Fruit fly (Drosophila melanogaster) whole organism, wandering third instar larva: Measurements from ENCODE around the gene wisp.

Experiments
- Abd-B ChIP-seq: fragments of >200 bp; optimal IDR thresholded peaks from 2 replicates; lab custom pipeline; 2017; ENCODE audit warnings: missing biosample characterization, missing genetic modification characterization
- CG32264 ChIP-seq: fragments of 200-800 bp; sonication (Bioruptor generic); optimal IDR thresholded peaks from 2 replicates; lab custom pipeline; 2016; ENCODE audit warnings: missing biosample characterization, missing genetic modification characterization
- CG9705 ChIP-seq: fragments of 200-800 bp; sonication (Bioruptor generic); optimal IDR thresholded peaks from 2 replicates; lab custom pipeline; 2018; ENCODE audit warnings: missing biosample characterization, mild to moderate bottlenecking, missing genetic modification characterization
- CrebA ChIP-seq: fragments of 200-800 bp; sonication (Bioruptor generic); optimal IDR thresholded peaks from 2 replicates; lab custom pipeline; 2016; ENCODE audit warnings: missing biosample characterization, mild to moderate bottlenecking, missing genetic modification characterization, borderline replicate concordance
- Dfd ChIP-seq: fragments of >200 bp; optimal IDR thresholded peaks from 2 replicates; lab custom pipeline; 2017; ENCODE audit warnings: missing biosample characterization, missing genetic modification characterization
- Dif ChIP-seq: fragments of 200-275, 200-300 bp; sonication (Bioruptor generic); optimal IDR thresholded peaks from 2 replicates; lab custom pipeline; 2018; ENCODE audit warnings: missing biosample characterization, missing genetic modification characterization; ENCODE audit not compliant: partially characterized antibody
- GATAd ChIP-seq: sonication (Bioruptor generic); optimal IDR thresholded peaks from 2 replicates; lab custom pipeline; 2016; ENCODE audit warnings: missing biosample characterization, missing genetic modification characterization
- HLH106 ChIP-seq: fragments of 200-800 bp; optimal IDR thresholded peaks from 3 replicates; lab custom pipeline; 2019; ENCODE audit warnings: missing biosample characterization, mild to moderate bottlenecking, missing genetic modification characterization, moderate library complexity
- Hnf4 ChIP-seq: fragments of 200-800 bp; sonication (Bioruptor generic); optimal IDR thresholded peaks from 2 replicates; lab custom pipeline; 2016; ENCODE audit warnings: missing biosample characterization, mild to moderate bottlenecking, missing genetic modification characterization
- Hr78 ChIP-seq: fragments of >200 bp; optimal IDR thresholded peaks from 2 replicates; lab custom pipeline; 2017; ENCODE audit warnings: missing biosample characterization, missing genetic modification characterization
- Hr83 ChIP-seq: fragments of 200-300 bp; sonication (Bioruptor generic); optimal IDR thresholded peaks from 2 replicates; lab custom pipeline; 2016; ENCODE audit warnings: missing biosample characterization, mild to moderate bottlenecking, missing genetic modification characterization, moderate library complexity; ENCODE audit not compliant: poor library complexity, severe bottlenecking
- Jra ChIP-seq: sonication (Bioruptor generic); optimal IDR thresholded peaks from 2 replicates; lab custom pipeline; 2016; ENCODE audit warnings: missing biosample characterization, missing genetic modification characterization
- Mio ChIP-seq: sonication (Bioruptor generic); optimal IDR thresholded peaks from 2 replicates; lab custom pipeline; 2016; ENCODE audit warnings: missing biosample characterization, missing genetic modification characterization
- Myc ChIP-seq: fragments of >200 bp; optimal IDR thresholded peaks from 2 replicates; lab custom pipeline; 2017
- N ChIP-seq: fragments of >200 bp; optimal IDR thresholded peaks from 2 replicates; lab custom pipeline; 2018; ENCODE audit warnings: missing biosample characterization, missing external identifiers, missing genetic modification characterization
- OdsH ChIP-seq: fragments of 200-800 bp; sonication (Bioruptor generic); optimal IDR thresholded peaks from 2 replicates; lab custom pipeline; 2016; ENCODE audit warnings: missing biosample characterization, mild to moderate bottlenecking, missing genetic modification characterization
- Rel ChIP-seq, 2 experiments: fragments of 200-800 bp; sonication (Bioruptor generic) in 1 of 2; optimal IDR thresholded peaks; 2 replicates in 1 of 2; 3 replicates in 1 of 2; lab custom pipeline; 2016 to 2019; ENCODE audit warnings: mild to moderate bottlenecking in 2 of 2, missing biosample characterization in 2 of 2, missing genetic modification characterization in 2 of 2, moderate library complexity in 1 of 2
- Sp1 ChIP-seq: fragments of 200-800 bp; sonication (Bioruptor generic); optimal IDR thresholded peaks from 3 replicates; lab custom pipeline; 2019; ENCODE audit warnings: missing biosample characterization, mild to moderate bottlenecking, missing genetic modification characterization, moderate library complexity
- Vsx2 ChIP-seq: fragments of 200-300, 225-300 bp; sonication (Bioruptor generic); optimal IDR thresholded peaks from 2 replicates; lab custom pipeline; 2018; ENCODE audit warnings: missing biosample characterization, missing genetic modification characterization; ENCODE audit not compliant: partially characterized antibody
- br ChIP-seq: fragments of 200-800 bp; sonication (Bioruptor generic); optimal IDR thresholded peaks from 2 replicates; lab custom pipeline; 2016; ENCODE audit warnings: missing biosample characterization, missing genetic modification characterization
- brk ChIP-seq: fragments of 200-800 bp; sonication (Bioruptor generic); optimal IDR thresholded peaks from 2 replicates; lab custom pipeline; 2016; ENCODE audit warnings: missing biosample characterization, mild to moderate bottlenecking, missing genetic modification characterization
- dmrt93B ChIP-seq: fragments of 200-800 bp; sonication (Bioruptor generic); optimal IDR thresholded peaks from 2 replicates; lab custom pipeline; 2018; ENCODE audit warnings: missing biosample characterization, mild to moderate bottlenecking, missing genetic modification characterization
- dsf ChIP-seq: sonication (Bioruptor generic); optimal IDR thresholded peaks from 2 replicates; lab custom pipeline; 2016; ENCODE audit warnings: missing biosample characterization, missing genetic modification characterization, borderline replicate concordance
- ey ChIP-seq: fragments of 200-800 bp; sonication (Bioruptor generic); optimal IDR thresholded peaks from 2 replicates; lab custom pipeline; 2016; ENCODE audit warnings: missing biosample characterization, missing genetic modification characterization
- foxo ChIP-seq, 2 experiments: fragments of 200-800 bp; sonication (Bioruptor generic); optimal IDR thresholded peaks; 2 replicates in 1 of 2; 3 replicates in 1 of 2; lab custom pipeline; 2016 to 2017; ENCODE audit warnings: missing biosample characterization in 2 of 2, missing genetic modification characterization in 2 of 2
- fru ChIP-seq: fragments of 200-800 bp; sonication (Bioruptor generic); optimal IDR thresholded peaks from 3 replicates; lab custom pipeline; 2016; ENCODE audit warnings: missing biosample characterization, mild to moderate bottlenecking, missing genetic modification characterization
- h ChIP-seq: fragments of 200-800 bp; sonication (Bioruptor generic); optimal IDR thresholded peaks from 3 replicates; lab custom pipeline; 2016; ENCODE audit warnings: missing biosample characterization, mild to moderate bottlenecking, missing genetic modification characterization
- jim ChIP-seq: fragments of 175-275, 200-325 bp; sonication (Bioruptor generic); optimal IDR thresholded peaks from 2 replicates; lab custom pipeline; 2016; ENCODE audit warnings: missing biosample characterization, mild to moderate bottlenecking, missing genetic modification characterization
- lola ChIP-seq: fragments of >200 bp; optimal IDR thresholded peaks from 2 replicates; lab custom pipeline; 2017; ENCODE audit warnings: missing biosample characterization, missing genetic modification characterization
- pan ChIP-seq: fragments of >200 bp; optimal IDR thresholded peaks from 2 replicates; lab custom pipeline; 2017
- psq ChIP-seq: fragments of 200-800 bp; sonication (Bioruptor generic); optimal IDR thresholded peaks from 3 replicates; lab custom pipeline; 2017; ENCODE audit warnings: missing biosample characterization, mild to moderate bottlenecking, missing genetic modification characterization, moderate library complexity
- rgr ChIP-seq: fragments of 200-800 bp; sonication (Bioruptor generic); optimal IDR thresholded peaks from 3 replicates; lab custom pipeline; 2016; ENCODE audit warnings: missing biosample characterization, mild to moderate bottlenecking, missing genetic modification characterization
- sage ChIP-seq: fragments of 200-800 bp; sonication (Bioruptor generic); optimal IDR thresholded peaks from 2 replicates; lab custom pipeline; 2016; ENCODE audit warnings: missing biosample characterization, mild to moderate bottlenecking, missing genetic modification characterization
- sv ChIP-seq: fragments of 200-800 bp; sonication (Bioruptor generic); optimal IDR thresholded peaks from 3 replicates; lab custom pipeline; 2016; ENCODE audit warnings: missing biosample characterization, missing genetic modification characterization
- tai ChIP-seq: sonication (Bioruptor generic); optimal IDR thresholded peaks from 2 replicates; lab custom pipeline; 2016; ENCODE audit warnings: missing biosample characterization, missing genetic modification characterization
- woc ChIP-seq: sonication (Bioruptor generic); optimal IDR thresholded peaks from 2 replicates; lab custom pipeline; 2016; ENCODE audit warnings: missing biosample characterization, mild to moderate bottlenecking, missing genetic modification characterization

The wisp gene

DNA sequence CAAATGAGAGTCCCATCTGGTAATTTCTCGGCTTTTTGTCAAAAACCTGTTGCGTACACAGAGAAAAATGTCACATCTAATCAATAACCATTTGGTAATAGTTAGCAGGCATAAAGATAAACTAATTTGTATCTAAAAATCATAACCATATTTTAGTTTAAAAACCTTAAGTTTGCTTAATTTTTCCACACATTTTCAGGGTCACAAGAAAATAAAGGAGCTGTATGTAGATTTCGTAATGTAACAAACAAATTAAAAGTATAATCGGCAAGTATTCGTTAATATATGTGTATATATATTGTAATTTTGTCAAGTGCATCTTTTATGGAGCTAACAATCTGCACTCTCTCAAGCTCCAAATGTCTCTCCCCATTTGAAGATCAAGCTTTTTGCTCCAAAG is 27.2 kb downstream of the wisp start:
- TF ChIP-seq rgr (GFP tag; lab: Kevin White, UChicago) = peak; percentile 81
- TF ChIP-seq N = no peak
- TF ChIP-seq Abd-B (GFP tag; lab: Kevin White, UChicago) = no peak
- peak; percentile 85 for TF ChIP-seq h (GFP tag; lab: Kevin White, UChicago)
- no peak for TF ChIP-seq Hr78 (GFP tag; lab: Kevin White, UChicago)
- no peak for TF ChIP-seq jim
- TF ChIP-seq psq = peak; percentile 72
- TF ChIP-seq fru (GFP tag; lab: Kevin White, UChicago) = peak; percentile 85
- TF ChIP-seq lola (GFP tag; lab: Kevin White, UChicago) = no peak
- TF ChIP-seq HLH106 (tag; lab: Kevin White, UChicago) = peak; percentile 92
- TF ChIP-seq CrebA (GFP tag; lab: Kevin White, UChicago) = peak; percentile 42
- TF ChIP-seq br (GFP tag; lab: Kevin White, UChicago) = peak; percentile 74
- TF ChIP-seq CG32264 = peak; percentile 0
- peak; percentile 72 for TF ChIP-seq sv (GFP tag; lab: Kevin White, UChicago)
- no peak for TF ChIP-seq Myc (lab: Kevin White, UChicago)
- TF ChIP-seq Rel (GFP tag; optimal IDR thresholded peaks at IDR 0.05; lab: Kevin White, UChicago) = no peak
- peak; percentile 69 for TF ChIP-seq Rel (tag; optimal IDR thresholded peaks at IDR 0.05; lab: Kevin White, UChicago)
- TF ChIP-seq Jra (GFP tag; lab: Kevin White, UChicago) = peak; percentile 24
- TF ChIP-seq ey (GFP tag; lab: Kevin White, UChicago) = peak; percentile 75
- peak; percentile 87 for TF ChIP-seq OdsH
- TF ChIP-seq CG9705 (GFP tag; lab: Kevin White, UChicago) = peak; percentile 83
- TF ChIP-seq Hnf4 (GFP tag; lab: Kevin White, UChicago) = peak; percentile 77
- no peak for TF ChIP-seq Mio (GFP tag; lab: Kevin White, UChicago)
- TF ChIP-seq Dif = no peak
- TF ChIP-seq foxo (GFP tag; optimal IDR thresholded peaks at IDR 0.05; lab: Kevin White, UChicago) = peak in 1 of 2 experiments; percentile 85
- peak; percentile 71 for TF ChIP-seq brk
- peak; percentile 72 for TF ChIP-seq dmrt93B (GFP tag; lab: Kevin White, UChicago)
- TF ChIP-seq GATAd (GFP tag; lab: Kevin White, UChicago) = no peak
- TF ChIP-seq Hr83 = no peak
- TF ChIP-seq Sp1 (GFP tag; lab: Kevin White, UChicago) = peak; percentile 93
- TF ChIP-seq woc (GFP tag; lab: Kevin White, UChicago) = peak; percentile 69
- no peak for TF ChIP-seq dsf (GFP tag; lab: Kevin White, UChicago)

DNA sequence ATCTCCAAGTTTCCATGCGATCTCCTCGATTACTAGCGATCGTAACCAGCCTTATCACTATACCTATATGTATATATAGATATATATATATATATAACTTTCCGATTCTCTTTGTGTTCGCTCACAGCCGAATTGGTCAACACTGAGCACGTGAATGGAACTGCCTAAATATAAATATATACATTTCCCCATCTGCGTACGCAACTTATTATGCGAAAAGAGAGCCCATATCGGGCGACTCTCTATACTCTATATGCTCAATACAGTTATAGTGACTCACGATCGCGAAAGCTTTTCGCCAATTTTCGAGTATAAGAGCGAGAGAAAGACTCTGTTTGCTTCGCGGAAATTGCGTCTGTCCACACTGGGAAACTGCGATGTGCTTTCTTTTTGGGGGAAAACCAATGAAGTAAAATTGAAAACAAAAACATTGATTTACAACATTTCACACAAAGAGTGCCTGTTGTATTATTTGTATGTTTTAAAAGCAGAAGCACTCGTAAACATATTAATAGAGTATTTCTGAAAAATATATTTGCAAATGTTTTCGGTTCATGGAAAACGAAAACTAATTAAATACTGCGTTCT is 29.0 kb downstream of the wisp start:
- TF ChIP-seq tai = no peak
- no peak for TF ChIP-seq brk
- no peak for TF ChIP-seq Rel (GFP tag; optimal IDR thresholded peaks at IDR 0.05; lab: Kevin White, UChicago)
- TF ChIP-seq Rel (tag; optimal IDR thresholded peaks at IDR 0.05; lab: Kevin White, UChicago) = peak; percentile 94
- peak; percentile 17 for TF ChIP-seq sage (GFP tag; lab: Kevin White, UChicago)
- no peak for TF ChIP-seq dmrt93B (GFP tag; lab: Kevin White, UChicago)
- no peak for TF ChIP-seq ey (GFP tag; lab: Kevin White, UChicago)
- TF ChIP-seq Hnf4 (GFP tag; lab: Kevin White, UChicago) = peak; percentile 2
- no peak for TF ChIP-seq CG32264
- no peak for TF ChIP-seq psq

dm6 chrX:11923698-11924097 is 30.0 kb downstream of the wisp start:
- TF ChIP-seq Jra (GFP tag; lab: Kevin White, UChicago) (no peak), CG32264 (no peak), sage (GFP tag; lab: Kevin White, UChicago) (no peak), Rel (GFP tag; optimal IDR thresholded peaks at IDR 0.05; lab: Kevin White, UChicago) (no peak), Rel (tag; optimal IDR thresholded peaks at IDR 0.05; lab: Kevin White, UChicago) (peak; percentile 25), Dif (no peak), psq (no peak), Hnf4 (GFP tag; lab: Kevin White, UChicago) (no peak), Sp1 (GFP tag; lab: Kevin White, UChicago) (no peak)
- TF ChIP-seq, all 38 proteins: peak for 1

- TF ChIP-seq brk (no peak), Sp1 (GFP tag; lab: Kevin White, UChicago) (peak; percentile 10), Dfd (GFP tag; lab: Kevin White, UChicago) (no peak), sv (GFP tag; lab: Kevin White, UChicago) (no peak), Hr83 (no peak), h (GFP tag; lab: Kevin White, UChicago) (no peak), CG32264 (no peak), Rel (GFP tag; optimal IDR thresholded peaks at IDR 0.05; lab: Kevin White, UChicago) (no peak), Rel (tag; optimal IDR thresholded peaks at IDR 0.05; lab: Kevin White, UChicago) (peak; percentile 1), lola (GFP tag; lab: Kevin White, UChicago) (no peak), tai (no peak), woc (GFP tag; lab: Kevin White, UChicago) (no peak), Mio (GFP tag; lab: Kevin White, UChicago) (no peak), Myc (lab: Kevin White, UChicago) (no peak), Jra (GFP tag; lab: Kevin White, UChicago) (no peak), pan (lab: Kevin White, UChicago) (no peak), GATAd (GFP tag; lab: Kevin White, UChicago) (no peak), jim (no peak), ey (GFP tag; lab: Kevin White, UChicago) (no peak), fru (GFP tag; lab: Kevin White, UChicago) (no peak), Hnf4 (GFP tag; lab: Kevin White, UChicago) (no peak), Vsx2 (GFP tag; lab: Kevin White, UChicago) (no peak), rgr (GFP tag; lab: Kevin White, UChicago) (no peak), HLH106 (tag; lab: Kevin White, UChicago) (peak; percentile 34), foxo (GFP tag; optimal IDR thresholded peaks at IDR 0.05; lab: Kevin White, UChicago) (no peak), Abd-B (GFP tag; lab: Kevin White, UChicago) (no peak), OdsH (no peak)
These were observed 30.8 kb downstream of the wisp start, which contains the start of gene Sclp for dm6 chrX:11924562-11924961. TSS of gene Sclp (minus strand) at chrX:11924662.
